Worm (Caenorhabditis elegans) whole organism, midembryonic: ENCODE data around the gene scl-6.

ENCODE experiments used
- T22C8.4 ChIP-seq: fragments of 200-800 bp; sonication (Bioruptor generic); IDR thresholded peaks from 2 replicates; pipeline ENCODE4 v1.3.6; 2022; ENCODE audit warnings: missing genetic modification characterization, missing compliant biosample characterization
- flt-1 ChIP-seq: fragments of 200-800 bp; sonication (Bioruptor generic); IDR thresholded peaks from 2 replicates; pipeline ENCODE4 v1.3.6; 2022; ENCODE audit warnings: missing genetic modification characterization, missing compliant biosample characterization
- med-1 ChIP-seq: sonication (generic microtip); optimal IDR thresholded peaks from 2 replicates; lab custom pipeline; 2017; ENCODE audit warnings: missing genetic modification characterization, mild to moderate bottlenecking, missing compliant biosample characterization, antibody characterized with exemption, missing genetic modification reagents; ENCODE audit not compliant: insufficient read depth
- tab-1 ChIP-seq: fragments of 200-800 bp; sonication (Bioruptor generic); IDR thresholded peaks from 2 replicates; pipeline ENCODE4 v1.3.6; 2022; ENCODE audit warnings: missing genetic modification characterization, missing compliant biosample characterization

- no peak for TF ChIP-seq T22C8.4 (GFP tag; lab: Robert Waterston, UW)
- TF ChIP-seq flt-1, result no peak
- TF ChIP-seq med-1 (GFP tag; lab: Kevin White, UChicago), result no peak
- no peak for TF ChIP-seq tab-1
Observed at ce11 chrIV:13110876-13111275, 42.3 kb downstream of the scl-6 start.
